Fruit fly (Drosophila melanogaster): Measurements from ENCODE around the gene CG33920.

CG33920 gene

dm6 chr3R:31048629-31049028 lies 3.7 kb upstream of the CG33920 start, which contains the start of gene Alp4:
TSS of gene Alp4 (plus strand) at chr3R:31048929.
- TF ChIP-seq CG8478 (optimal IDR thresholded peaks at IDR 0.05) (no peak), pan (optimal IDR thresholded peaks at IDR 0.05) (no peak), psq (optimal IDR thresholded peaks at IDR 0.05) (no peak), usp (GFP tag; optimal IDR thresholded peaks at IDR 0.05) (no peak), EcR (GFP tag; optimal IDR thresholded peaks at IDR 0.05) (no peak), Dll (optimal IDR thresholded peaks at IDR 0.05) (no peak)

- TF ChIP-seq pan (optimal IDR thresholded peaks at IDR 0.05) (no peak), usp (GFP tag; optimal IDR thresholded peaks at IDR 0.05) (no peak), EcR (GFP tag; optimal IDR thresholded peaks at IDR 0.05) (no peak), psq (optimal IDR thresholded peaks at IDR 0.05) (no peak), Dll (optimal IDR thresholded peaks at IDR 0.05) (no peak), CG8478 (optimal IDR thresholded peaks at IDR 0.05) (no peak)
Observed at dm6 chr3R:31038473-31039424, 6.2 kb downstream of the CG33920 start, which contains the start of gene CanA1. TSS of gene CanA1 (plus strand) at chr3R:31039374.

dm6 chr3R:31035046-31035445 lies 9.9 kb downstream of the CG33920 start, which contains the start of gene CG33773:
TSS of gene CG33773 (plus strand) at chr3R:31035346.
- TF ChIP-seq psq (optimal IDR thresholded peaks at IDR 0.05) (no peak), Dll (optimal IDR thresholded peaks at IDR 0.05) (no peak), CG8478 (optimal IDR thresholded peaks at IDR 0.05) (no peak), EcR (GFP tag; optimal IDR thresholded peaks at IDR 0.05) (no peak), pan (optimal IDR thresholded peaks at IDR 0.05) (no peak), usp (GFP tag; optimal IDR thresholded peaks at IDR 0.05) (no peak)

dm6 chr3R:31020762-31021161 lies 24.1 kb downstream of the CG33920 start:
- TF ChIP-seq EcR (GFP tag; optimal IDR thresholded peaks at IDR 0.05) (no peak), CG8478 (optimal IDR thresholded peaks at IDR 0.05) (no peak), Dll (optimal IDR thresholded peaks at IDR 0.05) (no peak), psq (optimal IDR thresholded peaks at IDR 0.05) (no peak), usp (GFP tag; optimal IDR thresholded peaks at IDR 0.05) (no peak), pan (optimal IDR thresholded peaks at IDR 0.05) (no peak)

dm6 chr3R:31019662-31020061 lies 25.2 kb downstream of the CG33920 start:
- TF ChIP-seq pan (optimal IDR thresholded peaks at IDR 0.05) (no peak), usp (GFP tag; optimal IDR thresholded peaks at IDR 0.05) (no peak), Dll (optimal IDR thresholded peaks at IDR 0.05) (no peak), EcR (GFP tag; optimal IDR thresholded peaks at IDR 0.05) (no peak), CG8478 (optimal IDR thresholded peaks at IDR 0.05) (no peak), psq (optimal IDR thresholded peaks at IDR 0.05) (no peak)

dm6 chr3R:31016715-31017114 lies 28.2 kb downstream of the CG33920 start, which contains the start of gene 5-HT7:
TSS of gene 5-HT7 (minus strand) at chr3R:31016875.
- TF ChIP-seq CG8478 (optimal IDR thresholded peaks at IDR 0.05) = no peak
- TF ChIP-seq EcR (GFP tag; optimal IDR thresholded peaks at IDR 0.05) = no peak

- TF ChIP-seq EcR (GFP tag; optimal IDR thresholded peaks at IDR 0.05) = no peak
- TF ChIP-seq CG8478 (optimal IDR thresholded peaks at IDR 0.05) = no peak
- TF ChIP-seq psq (optimal IDR thresholded peaks at IDR 0.05) = no peak
- TF ChIP-seq pan (optimal IDR thresholded peaks at IDR 0.05) = no peak
- no peak for TF ChIP-seq Dll (optimal IDR thresholded peaks at IDR 0.05)
- TF ChIP-seq usp (GFP tag; optimal IDR thresholded peaks at IDR 0.05) = no peak
Observed at dm6 chr3R:31010086-31010485, 34.8 kb downstream of the CG33920 start.

- TF ChIP-seq usp (GFP tag; optimal IDR thresholded peaks at IDR 0.05) (no peak), psq (optimal IDR thresholded peaks at IDR 0.05) (no peak), Dll (optimal IDR thresholded peaks at IDR 0.05) (no peak), CG8478 (optimal IDR thresholded peaks at IDR 0.05) (no peak), pan (optimal IDR thresholded peaks at IDR 0.05) (no peak), EcR (GFP tag; optimal IDR thresholded peaks at IDR 0.05) (no peak)
Observed at dm6 chr3R:31006599-31006998, 38.3 kb downstream of the CG33920 start.
